Fruit fly (Drosophila melanogaster) whole organism, adult: ENCODE measurements around the gene Pka-C1.

Experiments
- CG11617 ChIP-seq: fragments of 200-800 bp; sonication (Bioruptor generic); optimal IDR thresholded peaks from 2 replicates; lab custom pipeline; 2017; ENCODE audit warnings: mild to moderate bottlenecking, missing biosample characterization, missing genetic modification reagents, missing genetic modification characterization
- CG12768 ChIP-seq: fragments of 200-800 bp; sonication (Bioruptor generic); optimal IDR thresholded peaks from 2 replicates; lab custom pipeline; 2017; ENCODE audit warnings: missing biosample characterization, missing genetic modification characterization, mild to moderate bottlenecking, moderate library complexity, missing genetic modification reagents
- CG14711 ChIP-seq: fragments of 200-800 bp; sonication (Bioruptor generic); optimal IDR thresholded peaks from 2 replicates; lab custom pipeline; 2018; ENCODE audit warnings: missing biosample characterization, mild to moderate bottlenecking, missing genetic modification characterization, moderate library complexity
- CG1620 ChIP-seq: fragments of 200-800 bp; sonication (Bioruptor generic); optimal IDR thresholded peaks from 2 replicates; lab custom pipeline; 2016; ENCODE audit warnings: missing biosample characterization, missing genetic modification characterization
- CG33017 ChIP-seq: fragments of 200-800 bp; sonication (Bioruptor generic); optimal IDR thresholded peaks from 2 replicates; lab custom pipeline; 2018; ENCODE audit warnings: missing biosample characterization, mild to moderate bottlenecking, missing genetic modification characterization, moderate library complexity
- CG5204 ChIP-seq: fragments of 200-800 bp; sonication (Bioruptor generic); optimal IDR thresholded peaks from 2 replicates; lab custom pipeline; 2016; ENCODE audit warnings: missing biosample characterization, missing genetic modification characterization
- CG7101 ChIP-seq: fragments of 200-800 bp; sonication (Bioruptor generic); optimal IDR thresholded peaks from 2 replicates; lab custom pipeline; 2018; ENCODE audit warnings: missing biosample characterization, mild to moderate bottlenecking, missing genetic modification characterization, moderate library complexity
- Clk ChIP-seq: fragments of 200-800 bp; sonication (Bioruptor generic); optimal IDR thresholded peaks from 2 replicates; lab custom pipeline; 2017; ENCODE audit warnings: missing biosample characterization, missing genetic modification characterization
- Mnt ChIP-seq: fragments of 200-800 bp; sonication (Bioruptor generic); optimal IDR thresholded peaks from 2 replicates; lab custom pipeline; 2016; ENCODE audit warnings: missing biosample characterization, mild to moderate bottlenecking, missing genetic modification characterization
- cnc ChIP-seq, 2 experiments: fragments of >200 bp; optimal IDR thresholded peaks; 2 replicates each; lab custom pipeline; 2017
- kay ChIP-seq: fragments of 200-800 bp; sonication (Bioruptor generic); peaks from one replicate; lab custom pipeline; 2016; ENCODE audit warnings: missing biosample characterization, missing genetic modification characterization, borderline replicate concordance
- ovo ChIP-seq: fragments of 200-800 bp; sonication (Bioruptor generic); optimal IDR thresholded peaks from 2 replicates; lab custom pipeline; 2016; ENCODE audit warnings: missing biosample characterization, missing genetic modification characterization
- tj ChIP-seq: fragments of 200-800 bp; sonication (Bioruptor generic); optimal IDR thresholded peaks from 3 replicates; lab custom pipeline; 2017; ENCODE audit warnings: missing biosample characterization, mild to moderate bottlenecking, missing genetic modification characterization, moderate library complexity

- TF ChIP-seq cnc (optimal IDR thresholded peaks at IDR 0.05; lab: Kevin White, UChicago) (no peak), CG11617 (GFP tag; lab: Kevin White, UChicago) (no peak), ovo (GFP tag; lab: Kevin White, UChicago) (no peak), kay (no peak), CG5204 (no peak), CG7101 (tag; lab: Kevin White, UChicago) (no peak), CG12768 (no peak), CG1620 (no peak), CG14711 (no peak), Mnt (GFP tag; lab: Kevin White, UChicago) (no peak), tj (GFP tag; lab: Kevin White, UChicago) (no peak), Clk (GFP tag; lab: Kevin White, UChicago) (no peak), CG33017 (no peak)
Observed at dm6 chr2L:9743823-9744222, 44.7 kb upstream of the Pka-C1 start.
